Worm (Caenorhabditis elegans): Measurements from ENCODE around the gene C17F4.12.

DNA sequence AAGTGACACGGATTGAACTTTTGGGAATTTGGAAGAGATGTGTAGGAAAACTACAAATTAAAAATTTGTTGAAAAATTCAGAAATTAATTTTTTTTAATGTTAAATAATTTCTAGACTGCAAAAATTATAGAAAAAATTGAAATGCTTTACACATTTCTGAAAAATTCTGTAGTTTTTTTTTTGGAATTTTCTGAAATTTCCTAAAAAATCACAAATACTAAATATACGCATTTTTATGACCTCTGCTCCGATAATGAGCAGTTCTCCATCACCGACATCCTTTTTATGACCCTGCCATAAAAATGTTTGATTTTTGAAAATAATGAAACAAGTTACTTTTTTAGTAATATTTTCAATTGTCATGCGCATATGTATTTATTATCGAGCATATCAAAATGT lies 788 bp upstream of the C17F4.12 start:
- TF ChIP-seq ztf-23 (GFP tag; IDR thresholded peaks at IDR 0.05): no peak
- no peak for TF ChIP-seq tab-1 (GFP tag; IDR thresholded peaks at IDR 0.05)
- TF ChIP-seq ref-1 (GFP tag; conservative IDR thresholded peaks at IDR 0.05): no peak
